Worm (Caenorhabditis elegans) whole organism, L4 larva: Measurements from ENCODE around the gene Y57G11C.14.

ENCODE experiments used
- D1046.2 ChIP-seq: fragments of 200-800 bp; sonication (Bioruptor generic); IDR thresholded peaks from 2 replicates; pipeline ENCODE4 v1.3.6; 2022; ENCODE audit warnings: missing genetic modification characterization, missing compliant biosample characterization
- F10B5.3 ChIP-seq: sonication (generic microtip); optimal IDR thresholded peaks from 2 replicates; lab custom pipeline; 2016; ENCODE audit warnings: mild to moderate bottlenecking, missing genetic modification characterization, missing compliant biosample characterization
- F26F4.8 ChIP-seq: fragments of 200-800 bp; sonication (Bioruptor generic); conservative IDR thresholded peaks from 2 replicates; pipeline ENCODE4 v1.3.6; 2022; ENCODE audit warnings: missing genetic modification characterization, missing compliant biosample characterization
- F37D6.2 ChIP-seq: sonication (generic microtip); optimal IDR thresholded peaks from 2 replicates; lab custom pipeline; 2016; ENCODE audit warnings: mild to moderate bottlenecking, missing genetic modification characterization, missing compliant biosample characterization
- F49E8.2 ChIP-seq: sonication (generic microtip); optimal IDR thresholded peaks from 2 replicates; lab custom pipeline; 2016; ENCODE audit warnings: missing compliant biosample characterization, mild to moderate bottlenecking, missing genetic modification characterization, borderline replicate concordance
- T26A8.4 ChIP-seq: fragments of 200-800 bp; sonication (Bioruptor generic); IDR thresholded peaks from 2 replicates; pipeline ENCODE4 v1.3.6; 2022; ENCODE audit warnings: missing genetic modification characterization, missing compliant biosample characterization
- Y5F2A.4 ChIP-seq: fragments of 200-800 bp; sonication (Bioruptor generic); optimal IDR thresholded peaks from 2 replicates; lab custom pipeline; 2018; ENCODE audit warnings: mild to moderate bottlenecking, missing genetic modification characterization, missing compliant biosample characterization
- Y75B8A.6 ChIP-seq: fragments of 200-800 bp; sonication (Bioruptor generic); IDR thresholded peaks from 2 replicates; pipeline ENCODE4 v1.3.6; 2022; ENCODE audit warnings: missing genetic modification reagents, missing genetic modification characterization, missing compliant biosample characterization
- aha-1 ChIP-seq: fragments of 150-350 bp; peaks from one replicate; lab custom pipeline; 2014; ENCODE audit warnings: missing biosample characterization, missing genetic modification characterization
- aly-2 ChIP-seq: sonication (generic microtip); optimal IDR thresholded peaks from 2 replicates; lab custom pipeline; 2018; ENCODE audit warnings: missing biosample characterization, missing genetic modification characterization
- attf-4 ChIP-seq: sonication (generic microtip); optimal IDR thresholded peaks from 3 replicates; lab custom pipeline; 2017; ENCODE audit warnings: missing biosample characterization, missing genetic modification characterization
- ceh-20 ChIP-seq: fragments of 200-800 bp; sonication (Bioruptor generic); IDR thresholded peaks from 2 replicates; pipeline ENCODE4 v1.3.6; 2022; ENCODE audit warnings: missing genetic modification reagents, missing genetic modification characterization, missing compliant biosample characterization
- ceh-32 ChIP-seq: sonication (generic microtip); optimal IDR thresholded peaks from 2 replicates; lab custom pipeline; 2016; ENCODE audit warnings: mild to moderate bottlenecking, missing genetic modification characterization, missing compliant biosample characterization; ENCODE audit not compliant: poor library complexity
- ceh-44 ChIP-seq: fragments of 200-800 bp; sonication (Bioruptor generic); IDR thresholded peaks from 2 replicates; pipeline ENCODE4 v1.3.6; 2022; ENCODE audit warnings: missing genetic modification reagents, missing genetic modification characterization, missing compliant biosample characterization
- ctbp-1 ChIP-seq: fragments of 200-800 bp; sonication (Bioruptor generic); IDR thresholded peaks from 2 replicates; pipeline ENCODE4 v1.3.6; 2022; ENCODE audit warnings: missing genetic modification reagents, missing genetic modification characterization, missing compliant biosample characterization
- daf-16 ChIP-seq, 3 experiments: sonication (generic microtip); optimal IDR thresholded peaks; 2 replicates each; lab custom pipeline; 2016 to 2017; ENCODE audit warnings: missing genetic modification characterization in 3 of 3, missing genetic modification reagents in 3 of 3, mild to moderate bottlenecking in 2 of 3, missing compliant biosample characterization in 2 of 3, missing biosample characterization in 1 of 3, moderate library complexity in 1 of 3
- dmd-6 ChIP-seq: fragments of 200-800 bp; sonication (Bioruptor generic); IDR thresholded peaks from 2 replicates; pipeline ENCODE4 v1.3.6; 2022; ENCODE audit warnings: missing genetic modification reagents, missing genetic modification characterization, missing compliant biosample characterization
- dpl-1 ChIP-seq: fragments of 150-350 bp; optimal IDR thresholded peaks from 2 replicates; lab custom pipeline; 2014; ENCODE audit warnings: missing biosample characterization, missing genetic modification reagents, missing genetic modification characterization
- dve-1 ChIP-seq: sonication (generic microtip); optimal IDR thresholded peaks from 2 replicates; lab custom pipeline; 2017; ENCODE audit warnings: antibody characterized with exemption, mild to moderate bottlenecking, missing genetic modification characterization, missing compliant biosample characterization; ENCODE audit not compliant: insufficient read depth
- egl-27 ChIP-seq: sonication (generic microtip); optimal IDR thresholded peaks from 3 replicates; lab custom pipeline; 2017; ENCODE audit warnings: missing biosample characterization, missing genetic modification reagents, missing genetic modification characterization
- egl-43 ChIP-seq: fragments of 200-800 bp; sonication (Bioruptor generic); IDR thresholded peaks from 2 replicates; pipeline ENCODE4 v1.3.6; 2022; ENCODE audit warnings: missing genetic modification reagents, missing genetic modification characterization, missing compliant biosample characterization
- hlh-30 ChIP-seq: sonication (generic microtip); optimal IDR thresholded peaks from 2 replicates; lab custom pipeline; 2017; ENCODE audit warnings: antibody characterized with exemption, mild to moderate bottlenecking, missing genetic modification characterization, missing compliant biosample characterization; ENCODE audit not compliant: insufficient read depth
- hmg-1.1 ChIP-seq: fragments of 200-800 bp; sonication (Bioruptor generic); IDR thresholded peaks from 2 replicates; pipeline ENCODE4 v1.3.6; 2022; ENCODE audit warnings: missing genetic modification reagents, missing genetic modification characterization, missing compliant biosample characterization
- jun-1 ChIP-seq: fragments of 150-350 bp; optimal IDR thresholded peaks from 2 replicates; lab custom pipeline; 2014; ENCODE audit warnings: missing biosample characterization, missing genetic modification reagents, missing genetic modification characterization
- lim-7 ChIP-seq: fragments of 200-800 bp; sonication (Bioruptor generic); IDR thresholded peaks from 2 replicates; pipeline ENCODE4 v1.3.6; 2022; ENCODE audit warnings: missing genetic modification characterization, missing compliant biosample characterization
- lin-15B ChIP-seq: fragments of 150-350 bp; sonication (generic microtip); optimal IDR thresholded peaks from 3 replicates; lab custom pipeline; 2014; ENCODE audit warnings: missing biosample characterization, missing genetic modification characterization
- lin-38 ChIP-seq: fragments of 200-800 bp; sonication (Bioruptor generic); IDR thresholded peaks from 2 replicates; pipeline ENCODE4 v1.3.6; 2022; ENCODE audit warnings: missing genetic modification reagents, missing genetic modification characterization, missing compliant biosample characterization
- lsy-2 ChIP-seq, 2 experiments: fragments of 150-350 bp in 1 of 2; sonication (generic microtip) in 1 of 2; optimal IDR thresholded peaks; 2 replicates each; lab custom pipeline; 2014 to 2017; ENCODE audit warnings: missing biosample characterization in 2 of 2, missing genetic modification characterization in 2 of 2
- madf-5 ChIP-seq, 2 experiments: fragments of 200-800 bp; sonication (Bioruptor generic); IDR thresholded peaks; 2 replicates each; pipeline ENCODE4 v1.3.6; 2022; ENCODE audit warnings: missing compliant biosample characterization in 2 of 2, missing genetic modification characterization in 2 of 2
- mdl-1 ChIP-seq, 2 experiments: fragments of 150-350 bp in 1 of 2; sonication (generic microtip) in 1 of 2; optimal IDR thresholded peaks; 2 replicates each; lab custom pipeline; 2014 to 2017; ENCODE audit warnings: missing biosample characterization in 2 of 2, missing genetic modification characterization in 2 of 2
- mes-2 ChIP-seq: sonication (generic microtip); optimal IDR thresholded peaks from 2 replicates; lab custom pipeline; 2016; ENCODE audit warnings: missing genotype, mild to moderate bottlenecking, missing genetic modification characterization, missing compliant biosample characterization; ENCODE audit not compliant: poor library complexity, severe bottlenecking
- mxl-2 ChIP-seq: fragments of 200-800 bp; sonication (Bioruptor generic); conservative IDR thresholded peaks from 2 replicates; pipeline ENCODE4 v1.3.6; 2022; ENCODE audit warnings: missing genetic modification reagents, missing genetic modification characterization, missing compliant biosample characterization
- mxl-3 ChIP-seq: fragments of 200-800 bp; sonication (Bioruptor generic); optimal IDR thresholded peaks from 2 replicates; lab custom pipeline; 2018; ENCODE audit warnings: mild to moderate bottlenecking, missing genetic modification characterization, missing compliant biosample characterization
- nhr-237 ChIP-seq: sonication (generic microtip); optimal IDR thresholded peaks from 2 replicates; lab custom pipeline; 2017; ENCODE audit warnings: missing biosample characterization, missing genetic modification characterization
- nhr-28 ChIP-seq: fragments of 150-350 bp; optimal IDR thresholded peaks from 2 replicates; lab custom pipeline; 2014; ENCODE audit warnings: missing biosample characterization, missing genetic modification characterization
- nhr-48 ChIP-seq: sonication (generic microtip); optimal IDR thresholded peaks from 2 replicates; lab custom pipeline; 2016; ENCODE audit warnings: mild to moderate bottlenecking, missing genetic modification characterization, missing compliant biosample characterization
- nhr-6 ChIP-seq: fragments of 150-350 bp; optimal IDR thresholded peaks from 2 replicates; lab custom pipeline; 2014; ENCODE audit warnings: missing biosample characterization, missing genetic modification characterization
- nhr-77 ChIP-seq: fragments of 150-350 bp; optimal IDR thresholded peaks from 2 replicates; lab custom pipeline; 2014; ENCODE audit warnings: missing biosample characterization, missing genetic modification characterization
- pqm-1 ChIP-seq: sonication (generic microtip); optimal IDR thresholded peaks from 2 replicates; lab custom pipeline; 2017; ENCODE audit warnings: missing biosample characterization, missing genetic modification characterization
- rbr-2 ChIP-seq: sonication (generic microtip); optimal IDR thresholded peaks from 2 replicates; lab custom pipeline; 2016; ENCODE audit warnings: missing genotype, missing genetic modification characterization, missing compliant biosample characterization
- skn-1 ChIP-seq: fragments of 150-350 bp; optimal IDR thresholded peaks from 2 replicates; lab custom pipeline; 2014; ENCODE audit warnings: missing biosample characterization, missing genetic modification characterization
- snpc-1.2 ChIP-seq: fragments of 200-800 bp; sonication (Bioruptor generic); IDR thresholded peaks from 2 replicates; pipeline ENCODE4 v1.3.6; 2022; ENCODE audit warnings: missing genetic modification reagents, missing genetic modification characterization, missing compliant biosample characterization
- spr-3 ChIP-seq: fragments of 200-800 bp; sonication (Bioruptor generic); optimal IDR thresholded peaks from 2 replicates; lab custom pipeline; 2018; ENCODE audit warnings: mild to moderate bottlenecking, missing genetic modification characterization, missing compliant biosample characterization
- tag-97 ChIP-seq: fragments of 200-800 bp; sonication (Bioruptor generic); IDR thresholded peaks from 2 replicates; pipeline ENCODE4 v1.3.6; 2022; ENCODE audit warnings: missing genetic modification characterization, missing compliant biosample characterization
- unc-62 ChIP-seq, 3 experiments: fragments of 150-350 bp in 1 of 3; sonication (generic microtip); optimal IDR thresholded peaks in 2 of 3; peaks in 1 of 3; 1 replicate in 1 of 3; 2 replicates in 2 of 3; lab custom pipeline; 2014 to 2017; ENCODE audit warnings: missing biosample characterization in 3 of 3, missing genetic modification characterization in 3 of 3, missing genetic modification reagents in 3 of 3, missing genotype in 1 of 3
- zip-11 ChIP-seq: fragments of 200-800 bp; sonication (Bioruptor generic); IDR thresholded peaks from 2 replicates; pipeline ENCODE4 v1.3.6; 2022; ENCODE audit warnings: missing genetic modification characterization, missing compliant biosample characterization
- ztf-7 ChIP-seq: fragments of 150-350 bp; optimal IDR thresholded peaks from 2 replicates; lab custom pipeline; 2014; ENCODE audit warnings: missing biosample characterization, missing genetic modification characterization

Y57G11C.14 gene

DNA sequence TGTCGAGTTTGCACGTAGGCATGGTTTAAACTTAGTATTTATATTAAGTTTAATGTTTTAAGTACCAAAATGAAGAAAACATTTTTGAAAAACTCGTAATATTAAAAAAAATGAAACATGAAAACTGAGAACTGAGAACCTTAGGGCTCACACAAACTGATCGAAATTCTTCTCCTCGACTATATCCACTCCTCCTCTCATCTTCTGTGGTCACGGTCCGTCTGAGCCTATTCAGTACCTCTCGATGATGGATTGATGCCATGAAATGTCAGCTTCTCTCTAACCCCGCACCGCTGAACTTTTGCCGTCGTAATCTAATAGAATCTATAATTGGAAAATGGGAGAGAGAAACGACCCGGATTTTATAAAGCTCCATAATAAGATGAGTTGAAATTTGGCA is 14.6 kb upstream of the Y57G11C.14 start, which contains the start of gene nlp-56:
TSS of gene nlp-56 (minus strand) at position 257 of the 400 bp plus-strand sequence.
- TF ChIP-seq dmd-6 (GFP tag; lab: Robert Waterston, UW) (no peak), aha-1 (peak; percentile 93)

DNA sequence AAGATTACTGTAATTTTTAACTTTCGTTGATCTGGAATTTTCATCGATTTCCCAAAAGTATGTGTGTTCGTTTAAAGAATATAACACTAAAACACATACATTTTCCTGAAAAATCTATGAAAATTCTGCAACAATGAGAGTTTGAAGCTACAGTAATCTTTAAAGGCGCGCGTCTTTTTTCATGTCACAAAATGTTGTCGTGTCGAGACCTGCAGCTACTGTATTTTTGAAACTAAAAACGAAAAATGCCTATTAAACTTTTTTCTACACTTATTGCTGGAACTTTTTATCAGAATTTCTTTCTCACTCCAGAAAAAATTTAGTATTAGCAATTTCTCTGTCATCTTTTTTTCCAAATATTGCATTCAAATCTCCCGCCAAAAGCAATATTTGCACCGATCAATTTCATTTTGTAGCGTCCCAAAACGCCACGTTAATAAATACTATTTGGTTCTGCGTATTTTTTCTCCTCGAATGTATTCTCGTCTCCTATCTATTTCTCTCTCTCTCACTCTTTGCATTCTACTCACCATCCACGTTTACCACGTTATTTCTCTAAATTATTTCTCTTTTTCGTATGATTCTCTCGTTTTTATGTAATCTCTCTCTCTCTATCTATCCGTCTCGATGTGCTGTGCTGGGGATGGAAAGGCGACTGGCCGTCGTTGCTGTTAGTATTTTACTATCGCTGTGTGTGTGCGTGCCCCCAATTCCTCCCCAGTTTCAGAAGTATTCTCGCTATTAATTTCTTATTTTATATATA is 12.6 kb upstream of the Y57G11C.14 start, which contains the start of gene melo-1:
TSS of gene melo-1 (plus strand) at position 658 of the 763 bp plus-strand sequence.
- TF ChIP-seq nhr-77 (tag; lab: Kevin White, UChicago) (no peak), ctbp-1 (GFP tag; lab: Robert Waterston, UW) (no peak), zip-11 (GFP tag; lab: Robert Waterston, UW) (no peak), T26A8.4 (GFP tag; lab: Robert Waterston, UW) (0 out of 2 replicates have a peak, but pooled peaks have one; percentile 12), Y5F2A.4 (GFP tag; lab: Kevin White, UChicago) (no peak), attf-4 (tag; lab: Kevin White, UChicago) (no peak), hlh-30 (tag; lab: Kevin White, UChicago) (peak; percentile 27), nhr-48 (tag; lab: Kevin White, UChicago) (no peak), lsy-2 (tag; optimal IDR thresholded peaks at IDR 0.05; lab: Kevin White, UChicago) (peak in 1 of 2 experiments; percentile 60), daf-16 (GFP tag; optimal IDR thresholded peaks at IDR 0.05; lab: Kevin White, UChicago) (no peak), daf-16 (tag; optimal IDR thresholded peaks at IDR 0.05; lab: Kevin White, UChicago) (peak; percentile 14), lin-15B (no peak), snpc-1.2 (GFP tag; lab: Robert Waterston, UW) (0 out of 2 replicates have a peak, but pooled peaks have one; percentile 21), hmg-1.1 (GFP tag; lab: Robert Waterston, UW) (peak; percentile 69), F37D6.2 (tag; lab: Kevin White, UChicago) (no peak), ceh-32 (tag; lab: Kevin White, UChicago) (no peak), nhr-6 (tag; lab: Kevin White, UChicago) (peak; percentile 26), skn-1 (tag; lab: Kevin White, UChicago) (no peak), egl-27 (tag; lab: Kevin White, UChicago) (no peak), rbr-2 (tag; lab: Kevin White, UChicago) (no peak), lim-7 (GFP tag; lab: Robert Waterston, UW) (no peak), ceh-44 (GFP tag; lab: Robert Waterston, UW) (no peak), ztf-7 (tag; lab: Kevin White, UChicago) (peak; percentile 23), mdl-1 (tag; optimal IDR thresholded peaks at IDR 0.05; lab: Kevin White, UChicago) (no peak), D1046.2 (GFP tag; lab: Robert Waterston, UW) (no peak), unc-62 (GFP tag; optimal IDR thresholded peaks at IDR 0.05 in 1 of 2; lab: Kevin White, UChicago) (peak in 1 of 2 experiments; percentile 98), unc-62 (tag; optimal IDR thresholded peaks at IDR 0.05; lab: Kevin White, UChicago) (no peak), lin-38 (GFP tag; lab: Robert Waterston, UW) (no peak; the same call in 1 of the 2 replicates), jun-1 (tag; lab: Kevin White, UChicago) (peak; percentile 4), egl-43 (GFP tag; lab: Robert Waterston, UW) (no peak), mxl-3 (GFP tag; lab: Kevin White, UChicago) (no peak), nhr-28 (peak; percentile 50), tag-97 (GFP tag; lab: Robert Waterston, UW) (no peak), ceh-20 (GFP tag; lab: Robert Waterston, UW) (no peak), mes-2 (peak; percentile 31), nhr-237 (tag; lab: Kevin White, UChicago) (no peak), spr-3 (no peak), Y75B8A.6 (GFP tag; lab: Robert Waterston, UW) (no peak), F10B5.3 (no peak), dve-1 (tag; lab: Kevin White, UChicago) (peak; percentile 74), dpl-1 (GFP tag; lab: Kevin White, UChicago) (peak; percentile 41), F26F4.8 (GFP tag; lab: Robert Waterston, UW) (no peak), pqm-1 (tag; lab: Kevin White, UChicago) (peak; percentile 18), aly-2 (tag; lab: Kevin White, UChicago) (no peak), F49E8.2 (tag; lab: Kevin White, UChicago) (no peak), mxl-2 (GFP tag; lab: Robert Waterston, UW) (no peak), madf-5 (GFP tag; IDR thresholded peaks at IDR 0.05; lab: Robert Waterston, UW) (no peak)
